Worm (Caenorhabditis elegans) whole organism, early embryonic: Measurements from ENCODE around the gene npr-24.

Experiments used
- B0310.2 ChIP-seq: sonication (generic microtip); optimal IDR thresholded peaks from 2 replicates; lab custom pipeline; 2016; ENCODE audit warnings: mild to moderate bottlenecking, missing genetic modification characterization, missing compliant biosample characterization
- F13C5.2 ChIP-seq: sonication (generic microtip); optimal IDR thresholded peaks from 2 replicates; lab custom pipeline; 2017; ENCODE audit warnings: mild to moderate bottlenecking, missing genetic modification characterization, inconsistent platforms, missing compliant biosample characterization
- aly-1 ChIP-seq: sonication (generic microtip); optimal IDR thresholded peaks from 2 replicates; lab custom pipeline; 2016; ENCODE audit warnings: missing genetic modification characterization, missing compliant biosample characterization
- ama-1 ChIP-seq: fragments of 150-350 bp; optimal IDR thresholded peaks from 2 replicates; lab custom pipeline; 2014
- ceh-13 ChIP-seq: fragments of 200-800 bp; sonication (Bioruptor generic); optimal IDR thresholded peaks from 2 replicates; lab custom pipeline; 2018; ENCODE audit warnings: mild to moderate bottlenecking, missing genetic modification characterization, missing compliant biosample characterization
- ceh-36 ChIP-seq: sonication (generic microtip); optimal IDR thresholded peaks from 2 replicates; lab custom pipeline; 2016; ENCODE audit warnings: missing genetic modification characterization, inconsistent platforms, missing compliant biosample characterization
- ets-7 ChIP-seq: sonication (generic microtip); optimal IDR thresholded peaks from 2 replicates; lab custom pipeline; 2016; ENCODE audit warnings: missing genotype, missing genetic modification characterization, missing compliant biosample characterization
- flt-1 ChIP-seq: fragments of 200-800 bp; sonication (Bioruptor generic); IDR thresholded peaks from 2 replicates; pipeline ENCODE4 v1.3.6; 2022; ENCODE audit warnings: missing genetic modification characterization, missing compliant biosample characterization
- hmbx-1 ChIP-seq: sonication (generic microtip); optimal IDR thresholded peaks from 2 replicates; lab custom pipeline; 2016; ENCODE audit warnings: mild to moderate bottlenecking, missing genetic modification characterization, missing compliant biosample characterization
- hmg-4 ChIP-seq: fragments of 200-800 bp; sonication (Bioruptor generic); optimal IDR thresholded peaks from 2 replicates; lab custom pipeline; 2018; ENCODE audit warnings: mild to moderate bottlenecking, missing genetic modification characterization, missing compliant biosample characterization
- hnd-1 ChIP-seq: sonication (generic microtip); optimal IDR thresholded peaks from 2 replicates; lab custom pipeline; 2016; ENCODE audit warnings: missing genetic modification characterization, missing compliant biosample characterization
- pes-1 ChIP-seq: fragments of 200-800 bp; sonication (Bioruptor generic); IDR thresholded peaks from 2 replicates; pipeline ENCODE4 v1.3.6; 2022; ENCODE audit warnings: missing genetic modification reagents, missing genetic modification characterization, missing compliant biosample characterization
- scrt-1 ChIP-seq: fragments of 200-800 bp; sonication (Bioruptor generic); IDR thresholded peaks from 2 replicates; pipeline ENCODE4 v1.3.6; 2022; ENCODE audit warnings: missing genetic modification characterization, missing compliant biosample characterization
- sea-1 ChIP-seq: fragments of 200-800 bp; sonication (Bioruptor generic); conservative IDR thresholded peaks from 2 replicates; pipeline ENCODE4 v1.3.6; 2022; ENCODE audit warnings: missing genetic modification characterization, missing compliant biosample characterization
- tbx-11 ChIP-seq: fragments of 200-800 bp; sonication (Bioruptor generic); IDR thresholded peaks from 2 replicates; pipeline ENCODE4 v1.3.6; 2022; ENCODE audit warnings: missing genetic modification characterization, missing compliant biosample characterization
- tbx-37 ChIP-seq: fragments of 200-800 bp; sonication (Bioruptor generic); conservative IDR thresholded peaks from 2 replicates; pipeline ENCODE4 v1.3.6; 2022; ENCODE audit warnings: missing genetic modification reagents, missing genetic modification characterization, missing compliant biosample characterization
- tra-4 ChIP-seq: sonication (generic microtip); optimal IDR thresholded peaks from 2 replicates; lab custom pipeline; 2017; ENCODE audit warnings: missing genetic modification characterization, missing compliant biosample characterization

The npr-24 gene

ce11 chrX:17472917-17473316, 13.7 kb downstream of the npr-24 start:
- TF ChIP-seq B0310.2 (no peak), hmg-4 (GFP tag; lab: Kevin White, UChicago) (no peak), ama-1 (lab: Kevin White, UChicago) (no peak), pes-1 (GFP tag; lab: Robert Waterston, UW) (no peak), tbx-11 (GFP tag; lab: Robert Waterston, UW) (no peak), tbx-37 (GFP tag; lab: Robert Waterston, UW) (no peak)

ce11 chrX:17471703-17472102, 14.9 kb downstream of the npr-24 start:
- TF ChIP-seq B0310.2: no peak
- no peak for TF ChIP-seq sea-1 (GFP tag; lab: Robert Waterston, UW)
- TF ChIP-seq ama-1 (lab: Kevin White, UChicago): no peak
- TF ChIP-seq tra-4 (tag; lab: Kevin White, UChicago): no peak
- no peak for TF ChIP-seq ets-7 (tag; lab: Kevin White, UChicago)
- no peak for TF ChIP-seq hmg-4 (GFP tag; lab: Kevin White, UChicago)
- TF ChIP-seq hmbx-1 (tag; lab: Kevin White, UChicago): no peak
- TF ChIP-seq ceh-13 (GFP tag; lab: Kevin White, UChicago): no peak
- no peak for TF ChIP-seq tbx-11 (GFP tag; lab: Robert Waterston, UW)
- TF ChIP-seq F13C5.2: no peak
- TF ChIP-seq pes-1 (GFP tag; lab: Robert Waterston, UW): no peak
- TF ChIP-seq hnd-1 (tag; lab: Kevin White, UChicago): no peak
- TF ChIP-seq scrt-1 (GFP tag; lab: Robert Waterston, UW): no peak
- TF ChIP-seq tbx-37 (GFP tag; lab: Robert Waterston, UW): no peak
- TF ChIP-seq aly-1 (tag; lab: Kevin White, UChicago): no peak
- TF ChIP-seq flt-1 (GFP tag; lab: Robert Waterston, UW): no peak

ce11 chrX:17468483-17468882, 18.2 kb downstream of the npr-24 start:
- TF ChIP-seq pes-1 (GFP tag; lab: Robert Waterston, UW) (no peak), ceh-36 (tag; lab: Kevin White, UChicago) (no peak), hnd-1 (tag; lab: Kevin White, UChicago) (no peak), scrt-1 (GFP tag; lab: Robert Waterston, UW) (no peak), ama-1 (lab: Kevin White, UChicago) (no peak), flt-1 (GFP tag; lab: Robert Waterston, UW) (no peak), aly-1 (tag; lab: Kevin White, UChicago) (no peak), hmbx-1 (tag; lab: Kevin White, UChicago) (no peak), sea-1 (GFP tag; lab: Robert Waterston, UW) (no peak), tbx-11 (GFP tag; lab: Robert Waterston, UW) (no peak), B0310.2 (no peak), hmg-4 (GFP tag; lab: Kevin White, UChicago) (no peak), tbx-37 (GFP tag; lab: Robert Waterston, UW) (no peak), tra-4 (tag; lab: Kevin White, UChicago) (no peak), F13C5.2 (no peak), ets-7 (tag; lab: Kevin White, UChicago) (no peak), ceh-13 (GFP tag; lab: Kevin White, UChicago) (no peak)

DNA sequence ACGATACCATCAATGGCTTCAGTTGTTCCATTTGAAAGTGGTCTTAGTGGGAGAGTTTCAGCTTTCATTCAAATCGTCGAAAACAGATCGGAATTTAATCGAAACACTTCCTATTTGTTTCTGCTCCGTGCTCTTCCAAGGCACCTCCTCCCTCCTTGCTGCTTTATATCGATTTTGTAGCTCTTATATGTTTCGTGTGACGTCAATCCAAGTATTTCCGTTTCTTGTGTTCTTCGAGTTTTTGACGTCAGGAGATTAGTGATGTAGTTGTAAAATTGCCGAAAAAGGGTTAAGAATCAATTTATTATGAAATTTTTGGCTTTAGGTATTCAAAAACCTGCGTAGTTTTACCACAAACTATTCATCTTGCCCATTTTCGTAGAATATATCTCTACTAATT, 20.0 kb downstream of the npr-24 start, which contains the start of gene ZK54.3:
TSS of gene ZK54.3 (minus strand) at position 391 of the 400 bp plus-strand sequence.
- TF ChIP-seq ceh-36 (tag; lab: Kevin White, UChicago) (no peak), ceh-13 (GFP tag; lab: Kevin White, UChicago) (no peak), F13C5.2 (no peak), pes-1 (GFP tag; lab: Robert Waterston, UW) (no peak), tra-4 (tag; lab: Kevin White, UChicago) (no peak), aly-1 (tag; lab: Kevin White, UChicago) (no peak), sea-1 (GFP tag; lab: Robert Waterston, UW) (no peak), flt-1 (GFP tag; lab: Robert Waterston, UW) (no peak), ama-1 (lab: Kevin White, UChicago) (no peak), hmbx-1 (tag; lab: Kevin White, UChicago) (no peak), ets-7 (tag; lab: Kevin White, UChicago) (no peak), scrt-1 (GFP tag; lab: Robert Waterston, UW) (no peak), tbx-11 (GFP tag; lab: Robert Waterston, UW) (no peak), B0310.2 (no peak), hmg-4 (GFP tag; lab: Kevin White, UChicago) (no peak), hnd-1 (tag; lab: Kevin White, UChicago) (no peak), tbx-37 (GFP tag; lab: Robert Waterston, UW) (no peak)

DNA sequence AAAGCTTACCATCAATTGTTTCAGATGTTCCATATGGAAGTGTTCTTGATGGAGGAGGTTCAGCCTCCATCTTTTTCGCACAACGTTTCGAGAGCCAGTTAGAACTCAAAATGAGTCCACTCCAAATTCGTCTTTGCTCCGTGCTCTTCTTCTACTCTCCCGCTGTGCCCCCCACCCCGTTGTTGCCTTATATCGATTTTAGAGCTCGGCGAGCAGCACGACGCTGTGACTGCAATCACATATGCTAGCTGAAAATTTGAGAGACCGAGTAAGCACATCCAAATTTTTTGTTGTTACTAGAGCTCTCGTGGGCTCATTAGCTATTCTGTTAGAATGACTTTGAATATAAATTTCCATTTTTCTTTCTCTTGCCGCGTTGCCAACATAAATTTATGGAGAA, 21.8 kb downstream of the npr-24 start, which contains the start of gene slc-17.1:
TSS of gene slc-17.1 (minus strand) at position 101 of the 400 bp plus-strand sequence.
- TF ChIP-seq ceh-36 (tag; lab: Kevin White, UChicago) (no peak), F13C5.2 (no peak), pes-1 (GFP tag; lab: Robert Waterston, UW) (no peak), tbx-11 (GFP tag; lab: Robert Waterston, UW) (no peak), ets-7 (tag; lab: Kevin White, UChicago) (no peak), hmg-4 (GFP tag; lab: Kevin White, UChicago) (no peak), hnd-1 (tag; lab: Kevin White, UChicago) (no peak), hmbx-1 (tag; lab: Kevin White, UChicago) (no peak), scrt-1 (GFP tag; lab: Robert Waterston, UW) (no peak), tbx-37 (GFP tag; lab: Robert Waterston, UW) (no peak), tra-4 (tag; lab: Kevin White, UChicago) (no peak)

DNA sequence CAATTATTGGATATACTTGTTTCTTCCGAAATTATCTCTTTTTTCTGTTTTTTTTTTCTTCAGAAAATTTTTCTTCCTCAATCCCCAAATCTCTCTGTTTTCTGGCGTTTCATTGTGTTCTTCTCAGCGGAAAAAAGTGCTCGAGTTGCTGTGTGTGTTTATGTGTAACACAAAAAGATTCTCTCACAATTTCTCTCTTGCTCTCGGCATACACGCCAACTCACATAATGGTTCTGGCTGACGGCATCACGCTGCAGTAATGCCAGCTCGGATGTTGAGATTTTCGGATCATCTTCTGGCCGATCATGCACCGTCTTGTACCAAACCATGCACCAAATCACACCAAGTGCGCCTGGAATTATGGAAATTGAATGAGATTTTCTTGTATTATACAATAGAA, 24.7 kb downstream of the npr-24 start:
- TF ChIP-seq hmg-4 (GFP tag; lab: Kevin White, UChicago): no peak
- no peak for TF ChIP-seq ceh-36 (tag; lab: Kevin White, UChicago)
- TF ChIP-seq ets-7 (tag; lab: Kevin White, UChicago): no peak
- no peak for TF ChIP-seq pes-1 (GFP tag; lab: Robert Waterston, UW)
- no peak for TF ChIP-seq tbx-37 (GFP tag; lab: Robert Waterston, UW)
- no peak for TF ChIP-seq scrt-1 (GFP tag; lab: Robert Waterston, UW)
- TF ChIP-seq hmbx-1 (tag; lab: Kevin White, UChicago): no peak
- TF ChIP-seq aly-1 (tag; lab: Kevin White, UChicago): no peak
- TF ChIP-seq tra-4 (tag; lab: Kevin White, UChicago): no peak
- no peak for TF ChIP-seq B0310.2
- no peak for TF ChIP-seq flt-1 (GFP tag; lab: Robert Waterston, UW)
- no peak for TF ChIP-seq sea-1 (GFP tag; lab: Robert Waterston, UW)
- TF ChIP-seq ama-1 (lab: Kevin White, UChicago): no peak
